Fruit fly (Drosophila melanogaster): ENCODE results near the gene CG15147.

- TF ChIP-seq B-H1 (GFP tag; IDR thresholded peaks at IDR 0.05) = no peak
- TF ChIP-seq so (GFP tag; IDR thresholded peaks at IDR 0.05) = no peak
- no peak for TF ChIP-seq CG11456 (GFP tag; IDR thresholded peaks at IDR 0.05)
- no peak for TF ChIP-seq stwl (tag; optimal IDR thresholded peaks at IDR 0.05)
Measured at dm6 chr2L:17586750-17587149, 39.4 kb downstream of the CG15147 start.
